Worm (Caenorhabditis elegans) whole organism, mixed stage, embryonic: ENCODE results near the gene Y17D7C.2.

ENCODE experiments used
- M03D4.4 ChIP-seq: sonication (generic microtip); optimal IDR thresholded peaks from 2 replicates; lab custom pipeline; 2017; ENCODE audit warnings: mild to moderate bottlenecking, missing genetic modification characterization, missing compliant biosample characterization
- bed-3 ChIP-seq: fragments of 200-800 bp; sonication (Bioruptor generic); optimal IDR thresholded peaks from 3 replicates; lab custom pipeline; 2018; ENCODE audit warnings: mild to moderate bottlenecking, missing genetic modification characterization, moderate library complexity, missing compliant biosample characterization
- ceh-39 ChIP-seq: fragments of 150-350 bp; optimal IDR thresholded peaks from 2 replicates; lab custom pipeline; 2014; ENCODE audit warnings: missing biosample characterization, missing genetic modification characterization
- ceh-43 ChIP-seq: fragments of 200-800 bp; sonication (Bioruptor generic); optimal IDR thresholded peaks from 2 replicates; lab custom pipeline; 2018; ENCODE audit warnings: mild to moderate bottlenecking, missing genetic modification characterization, moderate library complexity, missing compliant biosample characterization
- ceh-83 ChIP-seq: fragments of 200-800 bp; sonication (Bioruptor generic); optimal IDR thresholded peaks from 2 replicates; lab custom pipeline; 2018; ENCODE audit warnings: mild to moderate bottlenecking, missing genetic modification characterization, missing compliant biosample characterization
- ces-1 ChIP-seq: fragments of 150-350 bp; optimal IDR thresholded peaks from 2 replicates; lab custom pipeline; 2014; ENCODE audit warnings: missing biosample characterization, missing genetic modification reagents, missing genetic modification characterization
- cnd-1 ChIP-seq: fragments of 200-800 bp; sonication (Bioruptor generic); optimal IDR thresholded peaks from 2 replicates; lab custom pipeline; 2018; ENCODE audit warnings: mild to moderate bottlenecking, missing genetic modification characterization, missing compliant biosample characterization
- drap-1 ChIP-seq: fragments of 200-800 bp; sonication (Bioruptor generic); optimal IDR thresholded peaks from 3 replicates; lab custom pipeline; 2018; ENCODE audit warnings: mild to moderate bottlenecking, missing genetic modification characterization, missing compliant biosample characterization
- elt-1 ChIP-seq: sonication (generic microtip); optimal IDR thresholded peaks from 2 replicates; lab custom pipeline; 2017; ENCODE audit warnings: missing genetic modification characterization, mild to moderate bottlenecking, missing compliant biosample characterization, antibody characterized with exemption, moderate library complexity, borderline replicate concordance; ENCODE audit not compliant: insufficient read depth
- flh-1 ChIP-seq: fragments of 200-800 bp; sonication (Bioruptor generic); optimal IDR thresholded peaks from 2 replicates; lab custom pipeline; 2018; ENCODE audit warnings: mild to moderate bottlenecking, missing genetic modification characterization, moderate library complexity, missing compliant biosample characterization
- ham-2 ChIP-seq: fragments of 200-800 bp; sonication (Bioruptor generic); optimal IDR thresholded peaks from 2 replicates; lab custom pipeline; 2018; ENCODE audit warnings: mild to moderate bottlenecking, missing genetic modification characterization, missing compliant biosample characterization
- hlh-1 ChIP-seq: fragments of 150-350 bp; optimal IDR thresholded peaks from 2 replicates; lab custom pipeline; 2014; ENCODE audit warnings: missing biosample characterization, missing genetic modification reagents, missing genetic modification characterization
- lin-13 ChIP-seq: fragments of 150-350 bp; optimal IDR thresholded peaks from 2 replicates; lab custom pipeline; 2014; ENCODE audit warnings: missing biosample characterization, missing genetic modification characterization
- lsy-2 ChIP-seq: fragments of 150-350 bp; optimal IDR thresholded peaks from 2 replicates; lab custom pipeline; 2014; ENCODE audit warnings: missing biosample characterization, missing genetic modification characterization
- mep-1 ChIP-seq: fragments of 150-350 bp; optimal IDR thresholded peaks from 2 replicates; lab custom pipeline; 2017; ENCODE audit warnings: missing biosample characterization, missing genetic modification reagents, missing genetic modification characterization, inconsistent platforms
- nhr-12 ChIP-seq: fragments of 150-350 bp; optimal IDR thresholded peaks from 2 replicates; lab custom pipeline; 2014; ENCODE audit warnings: missing biosample characterization, missing genetic modification characterization
- nhr-2 ChIP-seq: fragments of 150-350 bp; optimal IDR thresholded peaks from 2 replicates; lab custom pipeline; 2014; ENCODE audit warnings: missing biosample characterization, missing genetic modification characterization
- nhr-28 ChIP-seq: fragments of 150-350 bp; optimal IDR thresholded peaks from 2 replicates; lab custom pipeline; 2014; ENCODE audit warnings: missing biosample characterization, missing genetic modification characterization
- nhr-76 ChIP-seq: sonication (generic microtip); optimal IDR thresholded peaks from 2 replicates; lab custom pipeline; 2017; ENCODE audit warnings: missing biosample characterization, missing genetic modification characterization
- pha-4 ChIP-seq: fragments of 150-350 bp; optimal IDR thresholded peaks from 2 replicates; lab custom pipeline; 2018; ENCODE audit warnings: missing biosample characterization, missing genetic modification reagents, missing genetic modification characterization
- sem-2 ChIP-seq: fragments of 200-800 bp; sonication (Bioruptor generic); optimal IDR thresholded peaks from 2 replicates; lab custom pipeline; 2018; ENCODE audit warnings: mild to moderate bottlenecking, missing genetic modification characterization, missing compliant biosample characterization
- snpc-4 ChIP-seq: fragments of 150-350 bp; optimal IDR thresholded peaks from 2 replicates; lab custom pipeline; 2014; ENCODE audit warnings: missing biosample characterization, missing genetic modification characterization
- sptf-1 ChIP-seq: sonication (generic microtip); optimal IDR thresholded peaks from 2 replicates; lab custom pipeline; 2017; ENCODE audit warnings: mild to moderate bottlenecking, missing genetic modification characterization, moderate library complexity, missing compliant biosample characterization
- tbx-8 ChIP-seq: fragments of 200-800 bp; sonication (Bioruptor generic); optimal IDR thresholded peaks from 2 replicates; lab custom pipeline; 2018; ENCODE audit warnings: mild to moderate bottlenecking, missing genetic modification characterization, moderate library complexity, missing compliant biosample characterization
- unc-120 ChIP-seq: sonication (generic microtip); optimal IDR thresholded peaks from 2 replicates; lab custom pipeline; 2017; ENCODE audit warnings: missing genetic modification characterization, missing compliant biosample characterization; ENCODE audit not compliant: poor library complexity, severe bottlenecking
- unc-62 ChIP-seq: fragments of 150-350 bp; optimal IDR thresholded peaks from 2 replicates; lab custom pipeline; 2014; ENCODE audit warnings: missing biosample characterization, missing genetic modification reagents, missing genetic modification characterization
- ztf-11 ChIP-seq: fragments of 150-350 bp; optimal IDR thresholded peaks from 2 replicates; lab custom pipeline; 2014; ENCODE audit warnings: missing biosample characterization, missing genetic modification characterization

Y17D7C.2 gene

DNA sequence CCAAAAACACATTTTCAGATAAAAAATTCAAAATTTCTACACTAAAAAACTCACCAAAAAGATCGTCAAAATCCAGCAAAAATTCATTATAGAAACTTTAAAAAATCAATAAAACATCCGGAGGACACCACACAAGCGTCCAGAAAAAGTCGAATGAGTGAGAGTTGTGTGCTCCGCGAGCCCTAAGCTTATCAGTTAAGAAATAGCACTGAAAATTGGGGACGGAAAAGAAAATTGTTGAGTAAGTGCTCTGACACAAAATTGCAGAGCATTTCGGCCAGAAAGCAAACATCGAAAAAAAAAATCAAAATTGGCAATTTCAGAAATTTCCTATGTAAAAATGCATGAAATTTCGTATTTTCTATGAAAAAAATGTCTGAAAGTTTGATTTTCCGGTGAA, 17.9 kb upstream of the Y17D7C.2 start:
- no peak for TF ChIP-seq mep-1 (tag; lab: Kevin White, UChicago)
- no peak for TF ChIP-seq tbx-8 (GFP tag; lab: Kevin White, UChicago)
- TF ChIP-seq ham-2 (GFP tag; lab: Kevin White, UChicago) = no peak
- TF ChIP-seq ces-1 (GFP tag; lab: Kevin White, UChicago) = no peak
- no peak for TF ChIP-seq unc-120
- no peak for TF ChIP-seq hlh-1 (tag; lab: Kevin White, UChicago)
- no peak for TF ChIP-seq sptf-1 (tag; lab: Kevin White, UChicago)
- TF ChIP-seq nhr-12 (tag; lab: Kevin White, UChicago) = no peak

DNA sequence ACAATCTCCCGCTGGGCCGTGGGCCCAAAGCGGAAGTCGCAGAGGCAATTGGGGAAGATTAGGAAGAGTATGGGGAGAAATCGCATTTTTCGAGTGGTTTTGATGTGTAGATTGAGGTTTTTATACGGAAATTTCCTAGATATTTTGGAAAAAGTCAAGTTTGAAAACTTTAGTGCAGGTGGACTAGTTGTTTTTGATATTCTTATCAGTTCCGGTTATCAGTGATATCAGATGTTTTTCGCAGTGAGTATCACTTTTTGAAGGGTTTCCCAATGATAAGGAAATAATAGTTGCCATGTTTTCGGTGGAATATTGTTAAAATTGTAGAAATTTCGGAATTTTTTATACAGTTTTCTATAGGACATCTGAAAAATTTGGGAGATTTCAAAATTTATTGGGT, 14.6 kb upstream of the Y17D7C.2 start, which contains the start of gene scl-20:
Gene scl-20 (minus strand): TSS at position 101 of the 400 bp plus-strand sequence.
- TF ChIP-seq lin-13 (tag; lab: Kevin White, UChicago) (no peak), elt-1 (tag; lab: Kevin White, UChicago) (no peak), mep-1 (tag; lab: Kevin White, UChicago) (no peak), nhr-76 (tag; lab: Kevin White, UChicago) (no peak), bed-3 (GFP tag; lab: Kevin White, UChicago) (no peak), ceh-83 (GFP tag; lab: Kevin White, UChicago) (no peak), sem-2 (GFP tag; lab: Kevin White, UChicago) (no peak), nhr-2 (tag; lab: Kevin White, UChicago) (no peak), ces-1 (GFP tag; lab: Kevin White, UChicago) (no peak), nhr-28 (tag; lab: Kevin White, UChicago) (no peak), hlh-1 (tag; lab: Kevin White, UChicago) (no peak)

DNA sequence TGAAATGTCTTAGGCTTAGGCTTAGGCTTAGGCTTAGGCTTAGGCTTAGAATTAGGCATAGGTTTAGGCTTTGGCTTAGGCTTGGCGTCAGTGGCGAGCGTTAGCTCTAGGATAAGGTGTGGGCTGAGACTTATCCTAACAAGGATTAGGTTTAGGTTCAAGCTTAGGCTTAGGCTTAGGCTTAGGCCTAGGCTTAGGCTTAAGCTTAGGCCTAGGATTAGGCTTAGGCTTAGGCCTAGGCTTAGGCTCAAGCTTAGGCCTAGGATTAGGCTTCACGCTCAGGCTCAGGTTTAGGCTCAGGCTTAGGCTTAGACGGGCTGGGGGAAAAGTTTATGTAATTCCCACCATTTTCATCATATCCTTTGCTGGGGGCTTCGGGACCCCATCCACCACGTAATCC, 14.2 kb upstream of the Y17D7C.2 start:
- TF ChIP-seq tbx-8 (GFP tag; lab: Kevin White, UChicago) = no peak
- peak; percentile 10 for TF ChIP-seq ham-2 (GFP tag; lab: Kevin White, UChicago)

DNA sequence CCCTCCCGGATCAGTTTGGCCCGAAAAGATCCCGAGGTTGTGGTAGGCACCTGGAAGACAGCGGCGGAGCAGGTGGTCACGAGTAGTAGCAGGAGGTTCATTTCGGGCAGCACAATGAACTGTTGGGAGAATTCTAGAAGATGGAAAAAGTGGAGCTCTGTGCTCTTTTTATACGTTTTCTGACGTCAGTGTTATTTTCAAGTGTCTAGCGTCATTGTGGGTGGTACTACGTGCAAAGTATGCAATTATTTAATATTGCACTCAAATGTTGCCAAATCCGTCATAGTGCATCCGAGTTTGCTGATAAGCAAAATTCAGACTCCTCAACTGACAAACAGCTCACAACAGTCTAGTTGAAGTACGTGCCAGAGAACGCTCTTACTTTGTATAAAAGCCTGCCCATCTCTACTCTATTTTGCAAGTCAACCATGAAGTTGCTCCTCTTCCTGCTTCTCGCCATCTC, 11.8 kb upstream of the Y17D7C.2 start, which contains the start of the genes asp-18 and scl-19:
Gene asp-18 (minus strand): TSS at position 101 of the 463 bp plus-strand sequence.
Gene scl-19 (plus strand): TSS at position 413 of the 463 bp plus-strand sequence.
- TF ChIP-seq snpc-4 (no peak), cnd-1 (tag; lab: Kevin White, UChicago) (no peak), ceh-43 (no peak), drap-1 (no peak), tbx-8 (GFP tag; lab: Kevin White, UChicago) (no peak), unc-62 (no peak), nhr-2 (tag; lab: Kevin White, UChicago) (no peak), bed-3 (GFP tag; lab: Kevin White, UChicago) (no peak), lsy-2 (tag; lab: Kevin White, UChicago) (no peak)

DNA sequence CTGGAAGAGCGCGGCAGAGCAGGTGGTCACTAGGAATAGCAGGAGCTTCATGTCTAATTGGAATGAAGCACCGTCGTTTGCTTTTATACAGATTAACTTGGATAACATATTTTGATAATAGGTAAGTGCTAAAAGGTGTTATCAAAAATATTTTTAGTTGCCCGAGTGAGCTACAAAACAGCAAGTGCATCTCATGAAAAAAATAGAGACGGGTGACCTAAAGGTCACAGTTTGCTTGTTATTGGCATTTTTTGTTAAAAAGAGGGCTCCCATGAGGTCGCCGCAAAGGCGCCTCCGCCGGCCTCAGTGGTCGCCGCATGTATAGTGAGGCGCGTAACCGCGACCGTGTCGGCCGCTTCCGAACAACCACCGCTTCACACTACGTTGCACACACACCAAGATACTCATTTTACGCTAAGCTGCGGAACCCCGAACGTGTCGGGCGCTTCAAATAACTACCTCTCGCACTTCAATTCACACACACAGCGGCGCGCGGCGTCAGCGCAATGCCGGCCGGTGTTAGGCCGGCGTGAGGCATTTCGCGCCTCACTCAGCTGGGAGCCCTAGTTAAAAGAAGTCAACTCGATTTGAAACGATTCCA, 9.6 kb upstream of the Y17D7C.2 start, which contains the start of gene asp-19:
Gene asp-19 (minus strand): TSS at position 51 of the 601 bp plus-strand sequence.
- no peak for TF ChIP-seq drap-1
- TF ChIP-seq sptf-1 (tag; lab: Kevin White, UChicago) = no peak
- no peak for TF ChIP-seq nhr-28 (tag; lab: Kevin White, UChicago)
- no peak for TF ChIP-seq M03D4.4 (tag; lab: Kevin White, UChicago)
- no peak for TF ChIP-seq ztf-11
- no peak for TF ChIP-seq ceh-39 (tag; lab: Kevin White, UChicago)
- no peak for TF ChIP-seq pha-4 (tag; lab: Kevin White, UChicago)
- no peak for TF ChIP-seq nhr-12 (tag; lab: Kevin White, UChicago)
- no peak for TF ChIP-seq lsy-2 (tag; lab: Kevin White, UChicago)
- TF ChIP-seq hlh-1 (tag; lab: Kevin White, UChicago) = no peak
- no peak for TF ChIP-seq sem-2 (GFP tag; lab: Kevin White, UChicago)
- TF ChIP-seq cnd-1 (tag; lab: Kevin White, UChicago) = no peak
- no peak for TF ChIP-seq snpc-4
- TF ChIP-seq flh-1 (GFP tag; lab: Kevin White, UChicago) = no peak

DNA sequence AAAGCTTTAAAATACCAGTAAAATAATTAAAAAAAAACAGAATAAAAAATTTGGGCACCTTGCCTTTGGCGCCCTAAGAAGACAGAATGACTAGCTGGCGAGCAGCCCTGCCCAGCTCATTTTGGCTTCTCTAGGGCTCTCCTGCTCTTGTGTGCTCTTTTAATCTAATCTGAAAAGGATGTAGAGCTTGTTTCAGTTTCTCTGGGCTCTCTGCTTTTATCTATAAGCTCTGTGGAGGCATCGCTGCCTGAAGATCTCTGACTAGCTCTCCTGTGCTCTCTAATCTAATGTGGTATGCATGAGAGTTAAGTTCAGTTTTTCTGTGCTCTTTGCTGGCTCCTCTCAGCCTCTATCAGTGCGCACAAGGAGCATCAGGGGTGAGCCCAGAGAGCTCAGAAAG, 6.1 kb upstream of the Y17D7C.2 start:
- TF ChIP-seq ztf-11 = no peak
- TF ChIP-seq ces-1 (GFP tag; lab: Kevin White, UChicago) = peak; percentile 68
- TF ChIP-seq, all 35 proteins: peak for 1
